Fruit fly (Drosophila melanogaster) S2 (cell line): ENCODE measurements around the gene CG18304.

ENCODE experiments used
- CG8478 ChIP-seq: fragments of >200 bp; optimal IDR thresholded peaks from 2 replicates; lab custom pipeline; 2018
- CTCF ChIP-seq, 2 experiments: fragments of >200 bp; optimal IDR thresholded peaks; 2 replicates each; lab custom pipeline; 2018

DNA sequence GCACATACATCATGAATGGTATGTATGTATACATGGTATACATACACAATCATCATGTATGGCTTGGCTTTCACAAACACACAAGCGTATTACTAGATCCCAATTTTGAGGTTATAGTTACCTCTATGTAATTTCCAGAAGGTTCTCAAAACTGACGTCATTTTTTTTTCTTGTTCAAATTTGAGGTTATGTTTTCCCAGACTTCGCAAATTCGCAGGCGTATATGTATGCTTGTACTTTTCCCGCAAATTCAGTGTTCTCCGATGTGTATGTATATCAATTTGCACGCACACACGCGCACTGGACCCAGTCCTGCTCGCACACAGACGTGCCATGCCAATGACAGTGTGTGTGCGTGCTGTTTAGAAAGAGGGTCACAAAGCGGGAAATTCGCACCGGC is 23.7 kb upstream of the CG18304 start:
- no peak for TF ChIP-seq CG8478
- no peak for TF ChIP-seq CTCF (optimal IDR thresholded peaks at IDR 0.05; lab: Kevin White, UChicago)
